Fruit fly (Drosophila melanogaster): ENCODE measurements around the gene CG9356.

Gene CG9356

DNA sequence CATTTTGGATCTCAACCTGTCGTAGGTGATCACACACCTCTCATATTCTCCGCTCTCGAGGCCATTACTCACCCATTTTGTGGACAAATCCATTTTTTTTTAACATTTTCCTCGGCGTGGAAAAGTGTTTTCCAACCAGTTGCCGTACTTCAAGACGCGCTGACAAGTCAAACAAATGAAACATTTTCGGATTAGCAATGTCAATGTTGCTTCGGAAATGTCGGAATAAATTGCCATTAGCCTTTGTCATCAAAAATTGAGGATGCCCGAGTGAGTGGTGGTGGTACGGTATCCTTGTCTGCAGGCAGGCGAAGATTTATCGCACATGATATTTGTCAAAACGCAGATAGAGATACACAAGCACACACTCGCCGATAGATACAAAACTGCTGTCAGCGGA is 23.3 kb upstream of the CG9356 start:
- TF ChIP-seq vri (GFP tag; optimal IDR thresholded peaks at IDR 0.05): no peak
- peak; percentile 61 for TF ChIP-seq fkh (GFP tag; optimal IDR thresholded peaks at IDR 0.05)

- 0 out of 3 replicates have a peak, but pooled peaks have one; percentile 21 for TF ChIP-seq CG8119 (GFP tag; IDR thresholded peaks at IDR 0.05)
- no peak for TF ChIP-seq Sox14 (GFP tag; optimal IDR thresholded peaks at IDR 0.05)
Measured at dm6 chr3R:9424061-9424665, 20.1 kb upstream of the CG9356 start.

DNA sequence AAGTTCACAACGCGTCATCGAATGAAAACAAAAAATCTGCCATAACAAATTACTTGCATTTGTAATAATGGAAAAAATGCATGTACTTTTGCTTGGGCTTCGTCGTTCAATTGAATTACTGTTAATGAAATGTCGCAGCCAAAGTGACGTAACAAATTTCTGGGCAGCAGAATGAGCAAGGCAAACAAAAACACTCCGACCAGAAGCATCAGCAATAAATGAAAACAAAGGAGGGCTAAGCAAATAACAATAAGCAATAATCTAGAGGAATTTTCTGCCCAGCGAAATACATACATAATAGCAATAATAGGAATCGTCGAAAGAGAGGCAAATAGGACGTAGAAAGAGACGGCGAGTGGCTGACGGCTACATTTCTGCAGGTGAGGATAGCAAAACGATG is 18.3 kb upstream of the CG9356 start:
- TF ChIP-seq Hr38 (GFP tag; optimal IDR thresholded peaks at IDR 0.05) (no peak), CG34406 (GFP tag; optimal IDR thresholded peaks at IDR 0.05) (no peak), lz (GFP tag; optimal IDR thresholded peaks at IDR 0.05) (no peak), Hr39 (GFP tag; optimal IDR thresholded peaks at IDR 0.05) (no peak), vri (GFP tag; optimal IDR thresholded peaks at IDR 0.05) (peak; percentile 27), Eip78C (GFP tag) (peak; percentile 54), CG16779 (tag; optimal IDR thresholded peaks at IDR 0.05) (peak; percentile 14), Sox15 (GFP tag; optimal IDR thresholded peaks at IDR 0.05) (no peak), CG11902 (GFP tag; optimal IDR thresholded peaks at IDR 0.05) (no peak), CG31627 (GFP tag; optimal IDR thresholded peaks at IDR 0.05) (no peak), acj6 (GFP tag; optimal IDR thresholded peaks at IDR 0.05) (no peak)

dm6 chr3R:9420439-9421234 is 16.6 kb upstream of the CG9356 start:
- TF ChIP-seq fkh (GFP tag; optimal IDR thresholded peaks at IDR 0.05) (no peak), salr (GFP tag; optimal IDR thresholded peaks at IDR 0.05) (peak in 1 of 2 experiments; percentile 14), CG6792 (GFP tag; optimal IDR thresholded peaks at IDR 0.05) (peak; percentile 23), CG6163 (GFP tag; IDR thresholded peaks at IDR 0.05) (peak; percentile 45; the same call in 1 of the 3 replicates), topi (GFP tag; optimal IDR thresholded peaks at IDR 0.05) (no peak), CG1621 (tag; optimal IDR thresholded peaks at IDR 0.05) (no peak), Met (GFP tag; optimal IDR thresholded peaks at IDR 0.05) (peak; percentile 15), dac (GFP tag; optimal IDR thresholded peaks at IDR 0.05) (peak; percentile 47), CG32006 (GFP tag; optimal IDR thresholded peaks at IDR 0.05) (peak; percentile 73), CG8319 (GFP tag; optimal IDR thresholded peaks at IDR 0.05) (peak; percentile 29), CG10669 (GFP tag; optimal IDR thresholded peaks at IDR 0.05) (peak; percentile 35), CG34406 (GFP tag; optimal IDR thresholded peaks at IDR 0.05) (peak; percentile 36), acj6 (GFP tag; optimal IDR thresholded peaks at IDR 0.05) (peak; percentile 28), CG6854 (GFP tag; optimal IDR thresholded peaks at IDR 0.05) (no peak), achi (GFP tag; optimal IDR thresholded peaks at IDR 0.05) (peak; percentile 33), pdm3 (GFP tag; optimal IDR thresholded peaks at IDR 0.05) (peak; percentile 42), CG6808 (GFP tag; optimal IDR thresholded peaks at IDR 0.05) (no peak), OdsH (GFP tag; optimal IDR thresholded peaks at IDR 0.05) (peak; percentile 56), Ets96B (tag; optimal IDR thresholded peaks at IDR 0.05) (peak; percentile 0), Hr4 (GFP tag; optimal IDR thresholded peaks at IDR 0.05) (peak; percentile 68), CG3032 (tag; optimal IDR thresholded peaks at IDR 0.05) (no peak), fd85E (GFP tag; optimal IDR thresholded peaks at IDR 0.05) (no peak), Sox14 (GFP tag; optimal IDR thresholded peaks at IDR 0.05) (peak; percentile 6), Sox15 (GFP tag; optimal IDR thresholded peaks at IDR 0.05) (peak; percentile 8), Eip93F (GFP tag; optimal IDR thresholded peaks at IDR 0.05) (no peak), eg (GFP tag; IDR thresholded peaks at IDR 0.05) (peak; percentile 80; the same call in 2 of the 3 replicates), CG15336 (GFP tag; IDR thresholded peaks at IDR 0.05) (peak; percentile 66), CG10631 (GFP tag; optimal IDR thresholded peaks at IDR 0.05) (peak; percentile 15), CG11294 (GFP tag; IDR thresholded peaks at IDR 0.05) (peak; percentile 50; the same call in 1 of the 2 replicates), svp (GFP tag) (peak; percentile 74), Eip75B (GFP tag; optimal IDR thresholded peaks at IDR 0.05) (peak; percentile 31), CG11902 (GFP tag; optimal IDR thresholded peaks at IDR 0.05) (peak; percentile 8), CG8119 (GFP tag; IDR thresholded peaks at IDR 0.05) (peak; percentile 71), CG6276 (GFP tag; optimal IDR thresholded peaks at IDR 0.05) (peak; percentile 58), cyc (GFP tag; optimal IDR thresholded peaks at IDR 0.05) (peak; percentile 6), Gug (GFP tag; IDR thresholded peaks at IDR 0.05) (peak; percentile 55; the same call in 1 of the 2 replicates), CG7368 (GFP tag; optimal IDR thresholded peaks at IDR 0.05) (peak; percentile 41)

All from whole organism, prepupa.